Worm (Caenorhabditis elegans) whole organism, L1 larva: Measurements from ENCODE around the gene fzr-1.

ENCODE experiments used
- C04F5.9 ChIP-seq: sonication (generic microtip); optimal IDR thresholded peaks from 2 replicates; lab custom pipeline; 2016; ENCODE audit warnings: missing genetic modification characterization, missing compliant biosample characterization
- aha-1 ChIP-seq: fragments of 150-350 bp; optimal IDR thresholded peaks from 2 replicates; lab custom pipeline; 2014; ENCODE audit warnings: missing biosample characterization, missing genetic modification characterization
- aly-2 ChIP-seq: fragments of 150-350 bp; optimal IDR thresholded peaks from 2 replicates; lab custom pipeline; 2014; ENCODE audit warnings: missing biosample characterization, missing genetic modification characterization
- ceh-82 ChIP-seq, 3 experiments: fragments of 150-350 bp in 1 of 3; sonication (generic microtip) in 2 of 3; optimal IDR thresholded peaks; 2 replicates each; lab custom pipeline; 2014 to 2017; ENCODE audit warnings: missing biosample characterization in 3 of 3, missing genetic modification characterization in 3 of 3
- efl-3 ChIP-seq: fragments of 200-800 bp; sonication (Bioruptor generic); optimal IDR thresholded peaks from 2 replicates; lab custom pipeline; 2018; ENCODE audit warnings: mild to moderate bottlenecking, missing genetic modification characterization, missing compliant biosample characterization
- elt-3 ChIP-seq, 6 experiments: fragments of 150-350 bp in 1 of 6; sonication (generic microtip); optimal IDR thresholded peaks; 2 replicates each; lab custom pipeline; 2017 to 2018; ENCODE audit warnings: missing biosample characterization in 6 of 6, missing genetic modification characterization in 6 of 6, inconsistent platforms in 1 of 6
- lir-3 ChIP-seq: sonication (generic microtip); optimal IDR thresholded peaks from 2 replicates; lab custom pipeline; 2016; ENCODE audit warnings: mild to moderate bottlenecking, missing genetic modification characterization, moderate library complexity, missing compliant biosample characterization; ENCODE audit not compliant: poor library complexity
- lsy-2 ChIP-seq, 2 experiments: fragments of 150-350 bp; optimal IDR thresholded peaks; 2 replicates each; lab custom pipeline; 2014; ENCODE audit warnings: missing biosample characterization in 2 of 2, missing genetic modification characterization in 2 of 2
- nhr-84 ChIP-seq: sonication (generic microtip); optimal IDR thresholded peaks from 2 replicates; lab custom pipeline; 2017; ENCODE audit warnings: missing biosample characterization, missing genetic modification characterization
- snpc-4 ChIP-seq: fragments of 150-350 bp; optimal IDR thresholded peaks from 2 replicates; lab custom pipeline; 2014; ENCODE audit warnings: missing biosample characterization, missing genetic modification characterization
- unc-130 ChIP-seq: fragments of 150-350 bp; optimal IDR thresholded peaks from 2 replicates; lab custom pipeline; 2017; ENCODE audit warnings: missing biosample characterization, missing genetic modification characterization, inconsistent platforms

DNA sequence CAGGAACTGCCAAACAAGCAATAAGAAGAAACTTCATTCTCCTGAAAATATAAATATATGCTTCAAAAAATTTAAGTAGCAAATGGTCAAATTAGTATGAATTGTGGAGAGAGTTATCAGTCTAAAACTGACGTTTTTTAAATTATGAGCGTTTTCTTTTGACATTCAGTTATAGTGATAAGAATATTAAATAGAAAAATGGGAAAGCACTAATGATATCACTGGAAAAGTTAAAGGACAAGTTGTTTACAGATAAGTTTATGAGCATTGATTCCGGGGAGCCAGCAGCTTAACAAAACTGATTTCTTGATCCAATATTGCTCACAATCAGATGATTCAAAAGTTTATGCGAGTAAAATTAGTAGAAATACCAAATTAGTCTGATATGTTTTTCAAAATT lies 16.1 kb upstream of the fzr-1 start, which contains the start of gene ZK1320.3:
- TF ChIP-seq efl-3 (no peak), lir-3 (tag; lab: Kevin White, UChicago) (no peak), lsy-2 (tag; optimal IDR thresholded peaks at IDR 0.05; lab: Kevin White, UChicago) (no peak), snpc-4 (tag; lab: Kevin White, UChicago) (no peak), aly-2 (tag; lab: Kevin White, UChicago) (no peak), ceh-82 (tag; optimal IDR thresholded peaks at IDR 0.05; lab: Kevin White, UChicago) (no peak), nhr-84 (tag; lab: Kevin White, UChicago) (no peak), C04F5.9 (tag; lab: Kevin White, UChicago) (no peak), elt-3 (tag; optimal IDR thresholded peaks at IDR 0.05; lab: Kevin White, UChicago) (no peak), aha-1 (tag; lab: Kevin White, UChicago) (no peak), unc-130 (tag; lab: Kevin White, UChicago) (no peak)
